Fruit fly (Drosophila melanogaster) whole organism, embryonic: ENCODE results near the gene CG1136.

Source experiments
- Bteb2 ChIP-seq: fragments of 200-800 bp; sonication (Bioruptor generic); optimal IDR thresholded peaks from 2 replicates; lab custom pipeline; 2016; ENCODE audit warnings: missing biosample characterization, missing genetic modification characterization
- CG6683 ChIP-seq: fragments of 200-800 bp; sonication (Bioruptor generic); optimal IDR thresholded peaks from 2 replicates; lab custom pipeline; 2017; ENCODE audit warnings: missing biosample characterization, mild to moderate bottlenecking, missing genetic modification characterization, missing genetic modification reagents
- CTCF ChIP-seq: fragments of 200-800 bp; sonication (Bioruptor generic); optimal IDR thresholded peaks from 2 replicates; lab custom pipeline; 2017; ENCODE audit warnings: missing biosample characterization, mild to moderate bottlenecking, missing genetic modification characterization, moderate library complexity
- Fer2 ChIP-seq: fragments of 200-800 bp; sonication (Bioruptor generic); optimal IDR thresholded peaks from 2 replicates; lab custom pipeline; 2018; ENCODE audit warnings: missing biosample characterization, mild to moderate bottlenecking, missing genetic modification characterization, moderate library complexity
- p53 ChIP-seq: fragments of 200-800 bp; sonication (Bioruptor generic); optimal IDR thresholded peaks from 2 replicates; lab custom pipeline; 2016; ENCODE audit warnings: missing biosample characterization, missing genetic modification characterization
- sens ChIP-seq: fragments of 200-800 bp; sonication (Bioruptor generic); peaks from one replicate; lab custom pipeline; 2016; ENCODE audit warnings: missing biosample characterization, missing genetic modification characterization
- tll ChIP-seq, 2 experiments: fragments of 200-800 bp in 1 of 2; fragments of >200 bp in 1 of 2; sonication (Bioruptor generic) in 1 of 2; optimal IDR thresholded peaks; 2 replicates each; lab custom pipeline; 2017 to 2019; ENCODE audit warnings: missing biosample characterization in 2 of 2, missing genetic modification characterization in 2 of 2, mild to moderate bottlenecking in 1 of 2, moderate library complexity in 1 of 2
- zfh2 ChIP-seq: fragments of 200-800 bp; sonication (Bioruptor generic); optimal IDR thresholded peaks from 2 replicates; lab custom pipeline; 2016; ENCODE audit warnings: missing biosample characterization, missing genetic modification characterization

DNA sequence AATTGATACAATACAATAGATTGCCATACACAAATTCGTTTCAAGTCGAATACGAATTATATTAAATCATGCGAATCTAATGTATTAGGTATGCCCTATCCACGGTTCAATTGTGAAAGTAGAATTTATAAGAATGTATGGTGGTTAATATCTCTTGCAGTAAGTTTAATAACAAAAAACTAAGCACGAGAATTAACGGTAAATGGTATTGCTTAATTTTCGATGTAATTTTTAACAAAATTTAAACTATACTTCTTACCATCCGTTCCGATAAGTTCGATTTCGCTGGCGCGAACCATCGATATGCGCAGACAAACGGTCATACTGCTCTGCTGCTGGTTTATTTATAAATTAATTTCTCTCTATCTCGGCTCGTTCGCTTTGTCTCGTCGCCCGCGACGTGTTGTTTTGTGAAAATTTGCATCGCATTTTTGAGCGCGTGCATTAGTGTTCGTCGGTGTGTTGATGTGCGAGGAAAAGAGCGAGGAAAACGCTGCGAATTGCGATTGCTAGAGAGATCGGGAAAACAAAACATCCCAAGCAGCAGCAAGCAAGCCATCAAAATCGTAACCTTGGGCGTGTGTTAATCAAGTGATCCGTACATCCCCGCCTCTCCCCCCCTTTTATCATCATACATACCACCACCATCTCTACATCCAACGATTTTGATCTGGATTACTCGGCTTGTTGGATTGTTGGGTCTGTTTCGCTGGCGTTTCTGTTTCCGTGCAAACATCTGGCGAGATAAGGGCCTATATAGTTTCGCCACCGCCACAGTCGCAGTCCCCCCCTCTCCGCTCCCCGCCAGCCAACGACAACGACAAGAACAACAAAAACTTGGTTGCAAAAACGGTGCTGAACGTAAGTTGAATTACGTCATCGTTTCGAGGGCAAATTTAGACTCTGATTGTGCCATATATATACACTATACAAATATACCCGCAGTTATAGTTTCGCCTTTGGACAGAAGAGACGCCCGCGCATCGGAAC lies 57.2 kb downstream of the CG1136 start, which contains the start of gene Fit1:
- TF ChIP-seq zfh2 (GFP tag; lab: Kevin White, UChicago) (no peak), Bteb2 (GFP tag; lab: Kevin White, UChicago) (no peak), p53 (GFP tag; lab: Kevin White, UChicago) (no peak), tll (GFP tag; optimal IDR thresholded peaks at IDR 0.05; lab: Kevin White, UChicago) (no peak), sens (GFP tag; lab: Kevin White, UChicago) (no peak), CTCF (GFP tag; lab: Kevin White, UChicago) (no peak), CG6683 (GFP tag; lab: Kevin White, UChicago) (no peak), Fer2 (tag; lab: Kevin White, UChicago) (no peak)
